Worm (Caenorhabditis elegans): Measurements from ENCODE around the gene F54D5.23.

F54D5.23 gene

ce11 chrII:11521300-11521699 lies 47.8 kb downstream of the F54D5.23 start, which contains the start of gene Y62F5A.10:
Gene Y62F5A.10, plus strand, starts transcription at chrII:11521600.
- TF ChIP-seq pha-4 (tag; optimal IDR thresholded peaks at IDR 0.05) = no peak
- TF ChIP-seq unc-120 (tag; optimal IDR thresholded peaks at IDR 0.05; ENCODE audit: poor library complexity, severe bottlenecking) = no peak
